Worm (Caenorhabditis elegans) whole organism, L1 larva: Measurements from ENCODE around the gene srx-118.

Experiments used
- lin-15B ChIP-seq: fragments of 150-350 bp; sonication (generic microtip); optimal IDR thresholded peaks from 3 replicates; lab custom pipeline; 2014; ENCODE audit warnings: missing biosample characterization, missing genetic modification characterization
- mdl-1 ChIP-seq, 2 experiments: fragments of 150-350 bp; optimal IDR thresholded peaks; 2 replicates each; lab custom pipeline; 2014 to 2017; ENCODE audit warnings: missing biosample characterization in 2 of 2, missing genetic modification characterization in 2 of 2, inconsistent platforms in 1 of 2
- nhr-19 ChIP-seq: fragments of 200-800 bp; sonication (Bioruptor generic); conservative IDR thresholded peaks from 2 replicates; pipeline ENCODE4 v1.3.6; 2022; ENCODE audit warnings: missing genetic modification characterization, missing compliant biosample characterization
- nhr-28 ChIP-seq: fragments of 150-350 bp; optimal IDR thresholded peaks from 2 replicates; lab custom pipeline; 2014; ENCODE audit warnings: missing biosample characterization, missing genetic modification characterization
- pqm-1 ChIP-seq: sonication (generic microtip); optimal IDR thresholded peaks from 3 replicates; lab custom pipeline; 2017; ENCODE audit warnings: missing biosample characterization, missing genetic modification characterization
- snpc-4 ChIP-seq: fragments of 150-350 bp; optimal IDR thresholded peaks from 2 replicates; lab custom pipeline; 2014; ENCODE audit warnings: missing biosample characterization, missing genetic modification characterization

DNA sequence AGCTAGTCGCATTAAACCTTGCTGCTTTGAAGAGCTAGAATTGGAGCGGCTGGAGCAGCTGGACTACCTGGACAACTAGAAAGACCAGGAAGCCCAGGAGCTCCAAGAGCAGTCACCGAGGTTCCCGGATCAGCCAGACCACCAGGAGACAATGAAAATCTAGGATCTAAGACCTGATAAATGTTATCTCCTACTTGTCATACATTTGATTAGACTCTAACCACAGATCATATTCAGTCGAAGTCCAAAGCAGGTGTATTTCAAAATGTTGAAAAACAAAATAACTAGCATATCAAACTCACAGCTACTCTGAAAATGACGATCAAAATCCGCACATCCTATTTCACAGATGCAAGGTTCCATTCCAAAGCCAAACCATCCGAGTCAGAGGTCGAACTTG lies 33.7 kb upstream of the srx-118 start, which contains the start of gene srz-6:
- no peak for TF ChIP-seq mdl-1 (tag; optimal IDR thresholded peaks at IDR 0.05; lab: Kevin White, UChicago)
- TF ChIP-seq snpc-4 (tag; lab: Kevin White, UChicago), result no peak
- TF ChIP-seq nhr-19, result no peak
- no peak for TF ChIP-seq pqm-1
- TF ChIP-seq lin-15B (tag; lab: Kevin White, UChicago), result no peak
- TF ChIP-seq nhr-28, result no peak
